Worm (Caenorhabditis elegans) whole organism, young adult: ENCODE results near the gene paqr-1.

ENCODE experiments used
- B0019.2 ChIP-seq: fragments of 200-800 bp; sonication (Bioruptor generic); conservative IDR thresholded peaks from 2 replicates; pipeline ENCODE4 v1.3.6; 2022; ENCODE audit warnings: missing genetic modification reagents, missing genetic modification characterization, missing compliant biosample characterization
- F22D6.2 ChIP-seq: sonication (generic microtip); optimal IDR thresholded peaks from 2 replicates; lab custom pipeline; 2016; ENCODE audit warnings: mild to moderate bottlenecking, missing genetic modification characterization, missing compliant biosample characterization
- ama-1 ChIP-seq, 3 experiments: fragments of 150-350 bp in 1 of 3; sonication (generic microtip) in 2 of 3; optimal IDR thresholded peaks; 2 replicates each; lab custom pipeline; 2014 to 2018; ENCODE audit warnings: missing biosample characterization in 2 of 3, missing genetic modification characterization in 2 of 3, missing genetic modification reagents in 2 of 3
- ceh-27 ChIP-seq: fragments of 200-800 bp; sonication (Bioruptor generic); optimal IDR thresholded peaks from 2 replicates; lab custom pipeline; 2018; ENCODE audit warnings: mild to moderate bottlenecking, missing genetic modification characterization, moderate library complexity, missing compliant biosample characterization
- lin-35 ChIP-seq, 3 experiments: fragments of 150-350 bp in 2 of 3; sonication (generic microtip) in 1 of 3; optimal IDR thresholded peaks; 2 replicates each; lab custom pipeline; 2014 to 2018; ENCODE audit warnings: missing biosample characterization in 3 of 3, missing genetic modification characterization in 3 of 3, missing genetic modification reagents in 3 of 3
- pha-4 ChIP-seq: fragments of 150-350 bp; sonication (generic microtip); optimal IDR thresholded peaks from 2 replicates; lab custom pipeline; 2014; ENCODE audit warnings: missing biosample characterization, missing genetic modification reagents, missing genetic modification characterization
- unc-62 ChIP-seq: fragments of 150-350 bp; optimal IDR thresholded peaks from 2 replicates; lab custom pipeline; 2014; ENCODE audit warnings: missing biosample characterization, missing genetic modification reagents, missing genetic modification characterization
- ztf-25 ChIP-seq: fragments of 200-800 bp; sonication (Bioruptor generic); IDR thresholded peaks from 2 replicates; pipeline ENCODE4 v1.3.6; 2022; ENCODE audit warnings: missing genetic modification reagents, missing genetic modification characterization, missing compliant biosample characterization
- ztf-26 ChIP-seq: sonication (generic microtip); optimal IDR thresholded peaks from 2 replicates; lab custom pipeline; 2017; ENCODE audit warnings: missing genetic modification characterization, missing compliant biosample characterization

- peak; percentile 12 for TF ChIP-seq ztf-26 (tag; lab: Kevin White, UChicago)
- no peak for TF ChIP-seq F22D6.2 (tag; lab: Kevin White, UChicago)
- no peak for TF ChIP-seq pha-4 (tag; lab: Kevin White, UChicago)
- TF ChIP-seq ama-1 (optimal IDR thresholded peaks at IDR 0.05; lab: Kevin White, UChicago) = no peak
- no peak for TF ChIP-seq ama-1 (GFP tag; optimal IDR thresholded peaks at IDR 0.05; lab: Kevin White, UChicago)
- TF ChIP-seq ceh-27 (GFP tag; lab: Kevin White, UChicago) = no peak
- TF ChIP-seq unc-62 = no peak
- no peak for TF ChIP-seq ztf-25
- TF ChIP-seq lin-35 (GFP tag; optimal IDR thresholded peaks at IDR 0.05; lab: Kevin White, UChicago) = no peak
- no peak for TF ChIP-seq B0019.2 (GFP tag; lab: Robert Waterston, UW)
Measured at ce11 chrIV:6576728-6577101, 21.5 kb upstream of the paqr-1 start.
